Fruit fly (Drosophila melanogaster): ENCODE measurements around the gene Tet.

- TF ChIP-seq ey (GFP tag; optimal IDR thresholded peaks at IDR 0.05) = no peak
- TF ChIP-seq CG32264 (GFP tag; optimal IDR thresholded peaks at IDR 0.05) = no peak
- TF ChIP-seq psq (GFP tag; optimal IDR thresholded peaks at IDR 0.05) = no peak
- no peak for TF ChIP-seq Sp1 (GFP tag; optimal IDR thresholded peaks at IDR 0.05)
- no peak for TF ChIP-seq CrebA (GFP tag; optimal IDR thresholded peaks at IDR 0.05; ENCODE audit: borderline replicate concordance)
- TF ChIP-seq Jra (GFP tag; optimal IDR thresholded peaks at IDR 0.05) = no peak
- TF ChIP-seq fru (GFP tag; optimal IDR thresholded peaks at IDR 0.05) = no peak
- no peak for TF ChIP-seq HLH106 (tag; optimal IDR thresholded peaks at IDR 0.05)
These were observed 34.5 kb downstream of the Tet start for dm6 chr3L:2844468-2844867.

Data from whole organism, wandering third instar larva.